Worm (Caenorhabditis elegans): ENCODE data around the gene Y4C6B.7.

The Y4C6B.7 gene

ce11 chrIV:5374946-5375345 lies 21.7 kb upstream of the Y4C6B.7 start:
- TF ChIP-seq ets-7 (tag; optimal IDR thresholded peaks at IDR 0.05) (no peak), pes-1 (GFP tag; IDR thresholded peaks at IDR 0.05) (no peak)

- TF ChIP-seq aly-1 (tag; optimal IDR thresholded peaks at IDR 0.05): no peak
- TF ChIP-seq tbx-37 (GFP tag; conservative IDR thresholded peaks at IDR 0.05): no peak
- TF ChIP-seq scrt-1 (GFP tag; IDR thresholded peaks at IDR 0.05): no peak
- no peak for TF ChIP-seq ceh-13 (GFP tag; optimal IDR thresholded peaks at IDR 0.05)
- TF ChIP-seq flt-1 (GFP tag; IDR thresholded peaks at IDR 0.05): no peak
- no peak for TF ChIP-seq sea-1 (GFP tag; conservative IDR thresholded peaks at IDR 0.05)
- no peak for TF ChIP-seq ceh-36 (tag; optimal IDR thresholded peaks at IDR 0.05)
- TF ChIP-seq ets-7 (tag; optimal IDR thresholded peaks at IDR 0.05): no peak
- no peak for TF ChIP-seq hnd-1 (tag; optimal IDR thresholded peaks at IDR 0.05)
- TF ChIP-seq B0310.2 (tag; optimal IDR thresholded peaks at IDR 0.05): no peak
- TF ChIP-seq hmbx-1 (tag; optimal IDR thresholded peaks at IDR 0.05): no peak
- no peak for TF ChIP-seq tbx-11 (GFP tag; IDR thresholded peaks at IDR 0.05)
- no peak for TF ChIP-seq hmg-4 (GFP tag; optimal IDR thresholded peaks at IDR 0.05)
- TF ChIP-seq ama-1 (optimal IDR thresholded peaks at IDR 0.05): no peak
- TF ChIP-seq pes-1 (GFP tag; IDR thresholded peaks at IDR 0.05): no peak
- no peak for TF ChIP-seq tra-4 (tag; optimal IDR thresholded peaks at IDR 0.05)
- no peak for TF ChIP-seq F13C5.2 (tag; optimal IDR thresholded peaks at IDR 0.05)
These were observed 21.1 kb upstream of the Y4C6B.7 start for ce11 chrIV:5374321-5374720.

ce11 chrIV:5370914-5371313 lies 17.6 kb upstream of the Y4C6B.7 start:
- TF ChIP-seq hmbx-1 (tag; optimal IDR thresholded peaks at IDR 0.05) (peak; percentile 2), F13C5.2 (tag; optimal IDR thresholded peaks at IDR 0.05) (peak; percentile 72), flt-1 (GFP tag; IDR thresholded peaks at IDR 0.05) (peak; percentile 52; the same call in 1 of the 2 replicates), pes-1 (GFP tag; IDR thresholded peaks at IDR 0.05) (peak; percentile 81), sea-1 (GFP tag; conservative IDR thresholded peaks at IDR 0.05) (peak; percentile 53; the same call in 1 of the 2 replicates), ets-7 (tag; optimal IDR thresholded peaks at IDR 0.05) (peak; percentile 56), hnd-1 (tag; optimal IDR thresholded peaks at IDR 0.05) (peak; percentile 25), tbx-11 (GFP tag; IDR thresholded peaks at IDR 0.05) (0 out of 2 replicates have a peak, but pooled peaks have one; percentile 45), aly-1 (tag; optimal IDR thresholded peaks at IDR 0.05) (no peak), tbx-37 (GFP tag; conservative IDR thresholded peaks at IDR 0.05) (0 out of 2 replicates have a peak, but pooled peaks have one; percentile 32), ama-1 (optimal IDR thresholded peaks at IDR 0.05) (no peak), hmg-4 (GFP tag; optimal IDR thresholded peaks at IDR 0.05) (peak; percentile 9), B0310.2 (tag; optimal IDR thresholded peaks at IDR 0.05) (no peak), ceh-36 (tag; optimal IDR thresholded peaks at IDR 0.05) (no peak), ceh-13 (GFP tag; optimal IDR thresholded peaks at IDR 0.05) (peak; percentile 39), tra-4 (tag; optimal IDR thresholded peaks at IDR 0.05) (no peak), scrt-1 (GFP tag; IDR thresholded peaks at IDR 0.05) (0 out of 2 replicates have a peak, but pooled peaks have one; percentile 33)

ce11 chrIV:5369414-5369813 lies 16.1 kb upstream of the Y4C6B.7 start, which contains the start of gene F41H10.3:
TSS of gene F41H10.3 (plus strand) at chrIV:5369801.
- TF ChIP-seq flt-1 (GFP tag; IDR thresholded peaks at IDR 0.05) (no peak), aly-1 (tag; optimal IDR thresholded peaks at IDR 0.05) (no peak), scrt-1 (GFP tag; IDR thresholded peaks at IDR 0.05) (no peak), ceh-36 (tag; optimal IDR thresholded peaks at IDR 0.05) (no peak), B0310.2 (tag; optimal IDR thresholded peaks at IDR 0.05) (no peak), tbx-11 (GFP tag; IDR thresholded peaks at IDR 0.05) (no peak), hnd-1 (tag; optimal IDR thresholded peaks at IDR 0.05) (no peak)

ce11 chrIV:5368860-5369259 lies 15.6 kb upstream of the Y4C6B.7 start:
- TF ChIP-seq ets-7 (tag; optimal IDR thresholded peaks at IDR 0.05) (no peak), B0310.2 (tag; optimal IDR thresholded peaks at IDR 0.05) (no peak), ceh-13 (GFP tag; optimal IDR thresholded peaks at IDR 0.05) (no peak), aly-1 (tag; optimal IDR thresholded peaks at IDR 0.05) (peak; percentile 33), ama-1 (optimal IDR thresholded peaks at IDR 0.05) (no peak)

- TF ChIP-seq hnd-1 (tag; optimal IDR thresholded peaks at IDR 0.05) (no peak), sea-1 (GFP tag; conservative IDR thresholded peaks at IDR 0.05) (no peak), ets-7 (tag; optimal IDR thresholded peaks at IDR 0.05) (no peak), flt-1 (GFP tag; IDR thresholded peaks at IDR 0.05) (no peak), hmg-4 (GFP tag; optimal IDR thresholded peaks at IDR 0.05) (no peak), ceh-36 (tag; optimal IDR thresholded peaks at IDR 0.05) (no peak), pes-1 (GFP tag; IDR thresholded peaks at IDR 0.05) (no peak), B0310.2 (tag; optimal IDR thresholded peaks at IDR 0.05) (no peak), F13C5.2 (tag; optimal IDR thresholded peaks at IDR 0.05) (no peak)
These were observed 14.6 kb upstream of the Y4C6B.7 start for ce11 chrIV:5367899-5368298.

- TF ChIP-seq aly-1 (tag; optimal IDR thresholded peaks at IDR 0.05): no peak
- TF ChIP-seq hmg-4 (GFP tag; optimal IDR thresholded peaks at IDR 0.05): no peak
- no peak for TF ChIP-seq sea-1 (GFP tag; conservative IDR thresholded peaks at IDR 0.05)
- TF ChIP-seq flt-1 (GFP tag; IDR thresholded peaks at IDR 0.05): no peak
- TF ChIP-seq tbx-11 (GFP tag; IDR thresholded peaks at IDR 0.05): no peak
- TF ChIP-seq scrt-1 (GFP tag; IDR thresholded peaks at IDR 0.05): no peak
These were observed 13.3 kb upstream of the Y4C6B.7 start, which contains the start of gene sand-1 for ce11 chrIV:5366567-5366966. TSS of gene sand-1 (plus strand) at chrIV:5366867.

- no peak for TF ChIP-seq ets-7 (tag; optimal IDR thresholded peaks at IDR 0.05)
- no peak for TF ChIP-seq ceh-13 (GFP tag; optimal IDR thresholded peaks at IDR 0.05)
- TF ChIP-seq hnd-1 (tag; optimal IDR thresholded peaks at IDR 0.05): no peak
- TF ChIP-seq scrt-1 (GFP tag; IDR thresholded peaks at IDR 0.05): no peak
- no peak for TF ChIP-seq flt-1 (GFP tag; IDR thresholded peaks at IDR 0.05)
- TF ChIP-seq pes-1 (GFP tag; IDR thresholded peaks at IDR 0.05): no peak
- TF ChIP-seq hmg-4 (GFP tag; optimal IDR thresholded peaks at IDR 0.05): no peak
- TF ChIP-seq aly-1 (tag; optimal IDR thresholded peaks at IDR 0.05): no peak
- no peak for TF ChIP-seq tra-4 (tag; optimal IDR thresholded peaks at IDR 0.05)
- TF ChIP-seq ama-1 (optimal IDR thresholded peaks at IDR 0.05): no peak
- no peak for TF ChIP-seq hmbx-1 (tag; optimal IDR thresholded peaks at IDR 0.05)
- TF ChIP-seq F13C5.2 (tag; optimal IDR thresholded peaks at IDR 0.05): no peak
- TF ChIP-seq tbx-11 (GFP tag; IDR thresholded peaks at IDR 0.05): no peak
- TF ChIP-seq ceh-36 (tag; optimal IDR thresholded peaks at IDR 0.05): no peak
- TF ChIP-seq B0310.2 (tag; optimal IDR thresholded peaks at IDR 0.05): no peak
These were observed 10.9 kb upstream of the Y4C6B.7 start, which contains the start of the genes hda-6 and F41H10.4 for ce11 chrIV:5364135-5364609. TSS of gene hda-6 (minus strand) at chrIV:5364306. TSS of gene F41H10.4 (plus strand) at chrIV:5364559.
